Worm (Caenorhabditis elegans): Measurements from ENCODE around the gene str-143.
A peak's percentile ranks its signal among the peaks of the same experiment; 100 is the strongest.

Gene str-143

DNA sequence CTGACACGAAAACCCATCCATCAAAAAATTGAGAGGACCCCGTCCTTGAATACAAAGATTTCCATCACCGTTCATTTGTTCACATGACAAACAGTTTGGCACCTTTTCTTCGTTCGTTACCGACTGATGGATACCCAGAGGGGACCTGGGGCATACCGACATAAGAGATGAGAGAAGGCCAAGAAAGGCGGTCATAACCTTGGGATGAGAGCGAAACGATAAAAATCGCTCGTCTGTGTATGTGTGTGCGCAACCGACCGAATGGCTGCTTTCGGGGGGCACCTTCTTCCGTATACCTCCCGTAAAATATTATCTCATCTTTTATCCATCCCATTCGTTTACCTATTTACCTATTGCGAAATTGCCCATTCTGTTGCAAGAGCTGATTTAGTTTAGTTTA, 24.6 kb downstream of the str-143 start:
- TF ChIP-seq ceh-32 (tag; optimal IDR thresholded peaks at IDR 0.05; ENCODE audit: poor library complexity) (no peak), hlh-11 (tag; optimal IDR thresholded peaks at IDR 0.05) (peak; percentile 5), cey-2 (tag; optimal IDR thresholded peaks at IDR 0.05; ENCODE audit: borderline replicate concordance, insufficient read depth) (no peak), madf-9 (GFP tag; conservative IDR thresholded peaks at IDR 0.05) (no peak), daf-16 (GFP tag; optimal IDR thresholded peaks at IDR 0.05) (no peak), daf-16 (tag; optimal IDR thresholded peaks at IDR 0.05) (no peak), Y75B8A.6 (GFP tag; IDR thresholded peaks at IDR 0.05) (no peak), unc-39 (tag; optimal IDR thresholded peaks at IDR 0.05) (no peak), zfp-3 (GFP tag; conservative IDR thresholded peaks at IDR 0.05) (no peak), nhr-28 (tag; optimal IDR thresholded peaks at IDR 0.05) (peak; percentile 16), mes-2 (tag; optimal IDR thresholded peaks at IDR 0.05; ENCODE audit: poor library complexity, severe bottlenecking) (peak; percentile 3), lin-38 (GFP tag; IDR thresholded peaks at IDR 0.05) (no peak)

DNA sequence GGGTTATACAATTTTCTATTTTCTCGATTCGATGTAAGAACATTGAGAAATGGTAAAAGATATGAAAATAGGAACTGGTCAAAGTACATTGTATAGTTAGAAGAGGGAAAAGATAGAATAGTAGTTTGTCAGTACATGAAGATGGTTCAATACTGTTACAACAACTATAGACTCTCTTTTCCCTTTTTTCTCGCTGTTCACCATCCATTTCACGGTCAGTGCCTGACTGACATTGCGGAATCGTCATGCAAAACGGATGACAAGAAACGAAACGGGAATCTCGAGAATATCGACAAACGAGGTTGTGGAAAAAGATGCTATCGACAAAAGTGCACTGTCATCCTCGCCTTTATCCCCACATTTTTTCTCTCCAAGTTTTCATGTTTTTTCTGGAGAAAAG, 25.9 kb downstream of the str-143 start:
- TF ChIP-seq unc-62 (GFP tag; optimal IDR thresholded peaks at IDR 0.05 in 1 of 2) (peak in 1 of 2 experiments; percentile 60), unc-62 (tag; optimal IDR thresholded peaks at IDR 0.05) (no peak), unc-130 (GFP tag; optimal IDR thresholded peaks at IDR 0.05) (no peak), aha-1 (tag) (peak; percentile 60), tra-1 (GFP tag; IDR thresholded peaks at IDR 0.05) (no peak)

DNA sequence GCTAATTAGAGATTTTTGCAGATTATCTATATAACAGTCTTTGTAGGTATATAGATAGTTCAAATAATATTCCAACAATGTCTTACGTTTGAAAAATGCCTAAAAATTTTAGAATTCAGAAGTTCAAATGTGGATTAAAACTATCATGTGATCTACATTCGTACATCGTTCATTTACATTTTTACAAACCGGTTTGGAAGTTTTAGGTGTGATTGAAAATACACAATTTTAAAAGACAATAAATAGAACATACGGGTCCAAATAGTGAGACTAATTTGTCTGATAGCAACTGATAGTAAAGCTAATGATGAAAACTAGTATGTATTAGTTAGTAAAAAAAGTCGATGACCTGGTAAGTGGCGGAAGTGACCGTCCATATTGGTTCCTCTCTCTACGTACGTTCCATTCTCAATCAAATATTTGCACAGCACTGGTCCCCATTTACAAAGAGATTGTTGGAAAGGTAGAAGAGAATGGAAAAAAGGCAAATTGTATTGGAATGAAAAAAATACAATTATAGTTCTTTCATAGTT, 28.1 kb downstream of the str-143 start:
- TF ChIP-seq set-16 (GFP tag; IDR thresholded peaks at IDR 0.05) (no peak), unc-62 (GFP tag; optimal IDR thresholded peaks at IDR 0.05 in 1 of 2) (peak in 1 of 2 experiments; percentile 94), unc-62 (tag; optimal IDR thresholded peaks at IDR 0.05) (no peak), mes-2 (tag; optimal IDR thresholded peaks at IDR 0.05; ENCODE audit: poor library complexity, severe bottlenecking) (no peak), ctbp-1 (GFP tag; IDR thresholded peaks at IDR 0.05) (no peak)

DNA sequence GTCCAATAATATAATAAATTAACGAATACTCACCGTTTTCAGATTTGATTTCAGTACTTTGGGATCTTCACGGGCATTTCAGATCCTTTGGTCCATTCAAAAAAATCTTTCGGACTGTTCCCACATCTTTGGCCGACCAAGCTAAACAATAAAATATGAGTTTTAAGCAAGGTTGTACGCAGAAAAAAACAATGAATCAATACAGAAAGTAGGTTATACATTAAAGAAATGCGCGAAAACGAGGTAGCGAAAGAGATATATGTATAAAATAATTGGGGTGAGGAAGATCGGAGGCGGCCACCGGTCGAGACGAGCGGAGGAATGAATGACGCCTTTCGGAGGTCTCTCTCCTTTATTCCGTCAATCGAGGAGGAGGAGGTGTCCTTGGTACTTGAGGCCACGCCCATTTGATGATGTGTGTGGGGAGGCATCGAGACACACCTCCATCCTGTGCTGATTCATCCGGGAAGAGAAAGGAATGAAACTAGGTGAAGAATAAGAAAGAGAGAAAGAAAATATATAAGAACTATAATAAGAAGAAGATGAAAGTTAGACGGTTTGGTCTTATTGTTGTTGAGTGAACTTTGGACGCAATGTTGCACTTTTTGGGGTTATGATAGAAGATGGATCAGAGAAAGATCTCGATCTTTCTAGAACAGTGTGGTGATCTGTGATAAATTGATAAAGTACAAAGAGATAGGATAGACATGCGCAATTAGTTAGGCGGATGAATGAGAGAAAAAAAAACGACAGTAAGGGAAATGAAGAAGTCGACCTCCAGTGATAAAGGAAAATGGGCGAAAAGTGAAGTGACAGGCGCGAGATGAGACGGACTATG, 29.1 kb downstream of the str-143 start:
- TF ChIP-seq nhr-76 (tag; optimal IDR thresholded peaks at IDR 0.05) = no peak
- no peak for TF ChIP-seq zfp-2 (tag; optimal IDR thresholded peaks at IDR 0.05)
- TF ChIP-seq ceh-20 (GFP tag; IDR thresholded peaks at IDR 0.05) = no peak
- TF ChIP-seq attf-4 (tag; optimal IDR thresholded peaks at IDR 0.05) = no peak
- TF ChIP-seq vab-7 (GFP tag; IDR thresholded peaks at IDR 0.05) = no peak
- peak; percentile 48; the same call in 1 of the 2 replicates for TF ChIP-seq set-16 (GFP tag; IDR thresholded peaks at IDR 0.05)
- no peak for TF ChIP-seq nhr-111 (GFP tag; optimal IDR thresholded peaks at IDR 0.05)
- no peak for TF ChIP-seq arid-1 (GFP tag; conservative IDR thresholded peaks at IDR 0.05)
- no peak for TF ChIP-seq snpc-4 (tag; optimal IDR thresholded peaks at IDR 0.05)
- TF ChIP-seq ztf-11 (tag; optimal IDR thresholded peaks at IDR 0.05) = no peak
- no peak for TF ChIP-seq ceh-32 (tag; optimal IDR thresholded peaks at IDR 0.05; ENCODE audit: poor library complexity)
- TF ChIP-seq nhr-237 (tag; optimal IDR thresholded peaks at IDR 0.05) = no peak
- no peak for TF ChIP-seq nhr-11 (tag; optimal IDR thresholded peaks at IDR 0.05)
- TF ChIP-seq fos-1 (tag; optimal IDR thresholded peaks at IDR 0.05) = no peak
- no peak for TF ChIP-seq hif-1 (tag; optimal IDR thresholded peaks at IDR 0.05)
- TF ChIP-seq dmd-8 (GFP tag; IDR thresholded peaks at IDR 0.05) = no peak
- no peak for TF ChIP-seq pha-4 (GFP tag; IDR thresholded peaks at IDR 0.05)
- no peak for TF ChIP-seq pha-4 (tag; optimal IDR thresholded peaks at IDR 0.05)
- no peak for TF ChIP-seq spr-1 (tag; optimal IDR thresholded peaks at IDR 0.05)
- TF ChIP-seq F44E2.7 (GFP tag; IDR thresholded peaks at IDR 0.05) = no peak
- no peak for TF ChIP-seq egl-43 (GFP tag; IDR thresholded peaks at IDR 0.05)
- no peak for TF ChIP-seq sdz-12 (GFP tag; optimal IDR thresholded peaks at IDR 0.05)
- TF ChIP-seq ceh-44 (GFP tag; IDR thresholded peaks at IDR 0.05) = no peak
- TF ChIP-seq lin-29 (GFP tag; IDR thresholded peaks at IDR 0.05) = no peak
- TF ChIP-seq lin-13 (GFP tag; optimal IDR thresholded peaks at IDR 0.05) = no peak
- peak; percentile 42 for TF ChIP-seq hlh-30 (tag; optimal IDR thresholded peaks at IDR 0.05; ENCODE audit: insufficient read depth)
- no peak for TF ChIP-seq nhr-102 (tag; optimal IDR thresholded peaks at IDR 0.05)
- TF ChIP-seq jun-1 (tag; optimal IDR thresholded peaks at IDR 0.05) = peak; percentile 8
